Worm (Caenorhabditis elegans): Measurements from ENCODE around the gene lyst-1.

The lyst-1 gene

DNA sequence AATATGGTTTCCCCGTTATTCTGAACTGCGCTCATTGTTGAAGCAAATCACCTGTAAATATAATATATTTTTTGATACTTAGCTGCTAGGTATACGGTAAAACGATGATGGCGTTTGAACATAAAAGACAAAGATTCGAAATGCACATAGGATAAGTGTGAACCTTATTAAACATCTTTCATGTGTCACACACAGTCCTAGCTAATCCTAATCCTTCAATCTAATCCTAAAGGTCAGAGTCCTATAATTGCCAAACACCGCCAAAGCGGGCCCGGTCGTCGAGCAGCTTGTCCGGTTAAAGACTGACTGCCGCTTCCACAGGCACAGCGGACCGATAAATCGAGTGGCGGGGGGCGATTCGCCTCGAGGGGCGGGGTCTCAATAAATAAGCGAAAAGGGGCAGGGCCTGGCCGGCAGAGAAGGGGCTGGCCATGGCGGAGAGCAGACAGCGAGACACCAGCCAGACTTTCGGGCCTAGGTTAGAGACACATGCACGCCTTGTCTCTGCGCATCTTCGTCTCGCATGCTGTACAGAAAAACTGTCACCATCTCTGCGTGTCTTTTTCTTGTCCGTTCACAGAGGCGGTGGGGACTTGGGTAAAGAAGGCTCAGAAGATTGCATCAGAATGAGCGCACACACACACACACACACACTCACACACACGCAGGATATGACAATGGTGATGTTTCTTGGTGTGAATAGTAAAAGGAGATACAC lies 30.8 kb upstream of the lyst-1 start, which contains the start of gene F57G12.1 (continued):
- TF ChIP-seq ceh-58 (GFP tag; IDR thresholded peaks at IDR 0.05): no peak
- no peak for TF ChIP-seq tlf-1 (GFP tag; optimal IDR thresholded peaks at IDR 0.05)
- TF ChIP-seq B0019.2 (GFP tag; conservative IDR thresholded peaks at IDR 0.05): no peak
- no peak for TF ChIP-seq Y79H2A.3 (GFP tag; conservative IDR thresholded peaks at IDR 0.05)
- TF ChIP-seq aptf-2 (GFP tag; conservative IDR thresholded peaks at IDR 0.05): no peak
- TF ChIP-seq sptf-2 (GFP tag; optimal IDR thresholded peaks at IDR 0.05): peak; percentile 82
- no peak for TF ChIP-seq B0035.1 (tag; optimal IDR thresholded peaks at IDR 0.05)
- no peak for TF ChIP-seq egl-18 (GFP tag; IDR thresholded peaks at IDR 0.05)
- no peak for TF ChIP-seq mel-28 (tag; optimal IDR thresholded peaks at IDR 0.05; ENCODE audit: borderline replicate concordance)
- TF ChIP-seq lin-54 (GFP tag; optimal IDR thresholded peaks at IDR 0.05): no peak
- peak; percentile 22 for TF ChIP-seq somi-1 (GFP tag; optimal IDR thresholded peaks at IDR 0.05)
- TF ChIP-seq madf-3 (GFP tag; IDR thresholded peaks at IDR 0.05): no peak
- TF ChIP-seq hmg-1.2 (GFP tag; IDR thresholded peaks at IDR 0.05): peak; percentile 80
- TF ChIP-seq tbp1 (GFP tag; optimal IDR thresholded peaks at IDR 0.05): peak; percentile 46
- no peak for TF ChIP-seq ztf-3 (GFP tag; optimal IDR thresholded peaks at IDR 0.05)
- peak; percentile 58; the same call in 1 of the 2 replicates for TF ChIP-seq B0336.3 (GFP tag; IDR thresholded peaks at IDR 0.05)
- no peak for TF ChIP-seq sea-2 (GFP tag; IDR thresholded peaks at IDR 0.05)
- TF ChIP-seq nfyb-1 (GFP tag; IDR thresholded peaks at IDR 0.05): no peak; the same call in 1 of the 2 replicates
- TF ChIP-seq F39B2.1 (GFP tag; IDR thresholded peaks at IDR 0.05): no peak
- no peak for TF ChIP-seq ztf-28 (GFP tag; IDR thresholded peaks at IDR 0.05)
- TF ChIP-seq nfya-2 (GFP tag; IDR thresholded peaks at IDR 0.05): no peak
- no peak for TF ChIP-seq hrde-1 (tag; optimal IDR thresholded peaks at IDR 0.05; ENCODE audit: borderline replicate concordance)
- TF ChIP-seq snpc-1.3 (tag; optimal IDR thresholded peaks at IDR 0.05; ENCODE audit: insufficient read depth): no peak
- no peak for TF ChIP-seq madf-6 (GFP tag; IDR thresholded peaks at IDR 0.05)
- 0 out of 2 replicates have a peak, but pooled peaks have one; percentile 47 for TF ChIP-seq pbrm-1 (GFP tag; IDR thresholded peaks at IDR 0.05)
- no peak for TF ChIP-seq attf-3 (GFP tag; conservative IDR thresholded peaks at IDR 0.05)
- TF ChIP-seq ceh-40 (GFP tag; IDR thresholded peaks at IDR 0.05): no peak
- peak; percentile 48; the same call in 1 of the 2 replicates for TF ChIP-seq C06A6.2 (GFP tag; conservative IDR thresholded peaks at IDR 0.05)
- no peak for TF ChIP-seq bed-2 (GFP tag; IDR thresholded peaks at IDR 0.05)
- TF ChIP-seq mes-4 (tag; optimal IDR thresholded peaks at IDR 0.05): no peak
- no peak for TF ChIP-seq F37B4.10 (GFP tag; IDR thresholded peaks at IDR 0.05)
- peak; percentile 63 for TF ChIP-seq F52B5.7 (tag; optimal IDR thresholded peaks at IDR 0.05)
- TF ChIP-seq dpl-1 (GFP tag; optimal IDR thresholded peaks at IDR 0.05): no peak
- TF ChIP-seq cebp-1 (GFP tag; IDR thresholded peaks at IDR 0.05): 0 out of 2 replicates have a peak, but pooled peaks have one; percentile 14
- TF ChIP-seq cebp-1 (tag; optimal IDR thresholded peaks at IDR 0.05): peak; percentile 80
- TF ChIP-seq cebp-2 (GFP tag; IDR thresholded peaks at IDR 0.05): no peak
- TF ChIP-seq unc-130 (GFP tag; optimal IDR thresholded peaks at IDR 0.05): no peak
- no peak for TF ChIP-seq F22D6.2 (tag; optimal IDR thresholded peaks at IDR 0.05)
- no peak for TF ChIP-seq F57A8.1 (GFP tag; optimal IDR thresholded peaks at IDR 0.05)
- no peak for TF ChIP-seq Y95B8A.8 (GFP tag; IDR thresholded peaks at IDR 0.05)
- no peak for TF ChIP-seq ztf-22 (GFP tag; optimal IDR thresholded peaks at IDR 0.05)
- TF ChIP-seq ZK185.1 (tag; optimal IDR thresholded peaks at IDR 0.05; ENCODE audit: poor library complexity, severe bottlenecking): peak; percentile 51
- TF ChIP-seq nfya-1 (tag; optimal IDR thresholded peaks at IDR 0.05; ENCODE audit: borderline replicate concordance, insufficient read depth): no peak
- no peak for TF ChIP-seq hlh-12 (tag; optimal IDR thresholded peaks at IDR 0.05)
- no peak for TF ChIP-seq ztf-18 (tag; optimal IDR thresholded peaks at IDR 0.05)
- no peak for TF ChIP-seq rpc-1 (optimal IDR thresholded peaks at IDR 0.05)
- TF ChIP-seq rpc-1 (tag; optimal IDR thresholded peaks at IDR 0.05): no peak
- TF ChIP-seq egl-44 (GFP tag; IDR thresholded peaks at IDR 0.05): peak; percentile 52; the same call in 1 of the 2 replicates
